Fruit fly (Drosophila melanogaster) whole organism, wandering third instar larva: ENCODE data around the gene CG12078.
A peak's percentile ranks its signal among the peaks of the same experiment; 100 is the strongest.

Experiments used
- CG32264 ChIP-seq: fragments of 200-800 bp; sonication (Bioruptor generic); optimal IDR thresholded peaks from 2 replicates; lab custom pipeline; 2016; ENCODE audit warnings: missing biosample characterization, missing genetic modification characterization
- CG9705 ChIP-seq: fragments of 200-800 bp; sonication (Bioruptor generic); optimal IDR thresholded peaks from 2 replicates; lab custom pipeline; 2018; ENCODE audit warnings: missing biosample characterization, mild to moderate bottlenecking, missing genetic modification characterization
- CrebA ChIP-seq: fragments of 200-800 bp; sonication (Bioruptor generic); optimal IDR thresholded peaks from 2 replicates; lab custom pipeline; 2016; ENCODE audit warnings: missing biosample characterization, mild to moderate bottlenecking, missing genetic modification characterization, borderline replicate concordance
- Dfd ChIP-seq: fragments of >200 bp; optimal IDR thresholded peaks from 2 replicates; lab custom pipeline; 2017; ENCODE audit warnings: missing biosample characterization, missing genetic modification characterization
- Dif ChIP-seq: fragments of 200-275, 200-300 bp; sonication (Bioruptor generic); optimal IDR thresholded peaks from 2 replicates; lab custom pipeline; 2018; ENCODE audit warnings: missing biosample characterization, missing genetic modification characterization; ENCODE audit not compliant: partially characterized antibody
- HLH106 ChIP-seq: fragments of 200-800 bp; optimal IDR thresholded peaks from 3 replicates; lab custom pipeline; 2019; ENCODE audit warnings: missing biosample characterization, mild to moderate bottlenecking, missing genetic modification characterization, moderate library complexity
- Hnf4 ChIP-seq: fragments of 200-800 bp; sonication (Bioruptor generic); optimal IDR thresholded peaks from 2 replicates; lab custom pipeline; 2016; ENCODE audit warnings: missing biosample characterization, mild to moderate bottlenecking, missing genetic modification characterization
- Hr78 ChIP-seq: fragments of >200 bp; optimal IDR thresholded peaks from 2 replicates; lab custom pipeline; 2017; ENCODE audit warnings: missing biosample characterization, missing genetic modification characterization
- Hr83 ChIP-seq: fragments of 200-300 bp; sonication (Bioruptor generic); optimal IDR thresholded peaks from 2 replicates; lab custom pipeline; 2016; ENCODE audit warnings: missing biosample characterization, mild to moderate bottlenecking, missing genetic modification characterization, moderate library complexity; ENCODE audit not compliant: poor library complexity, severe bottlenecking
- Mio ChIP-seq: sonication (Bioruptor generic); optimal IDR thresholded peaks from 2 replicates; lab custom pipeline; 2016; ENCODE audit warnings: missing biosample characterization, missing genetic modification characterization
- Myc ChIP-seq: fragments of >200 bp; optimal IDR thresholded peaks from 2 replicates; lab custom pipeline; 2017
- N ChIP-seq: fragments of >200 bp; optimal IDR thresholded peaks from 2 replicates; lab custom pipeline; 2018; ENCODE audit warnings: missing biosample characterization, missing external identifiers, missing genetic modification characterization
- OdsH ChIP-seq: fragments of 200-800 bp; sonication (Bioruptor generic); optimal IDR thresholded peaks from 2 replicates; lab custom pipeline; 2016; ENCODE audit warnings: missing biosample characterization, mild to moderate bottlenecking, missing genetic modification characterization
- Rel ChIP-seq, 2 experiments: fragments of 200-800 bp; sonication (Bioruptor generic) in 1 of 2; optimal IDR thresholded peaks; 2 replicates in 1 of 2; 3 replicates in 1 of 2; lab custom pipeline; 2016 to 2019; ENCODE audit warnings: mild to moderate bottlenecking in 2 of 2, missing biosample characterization in 2 of 2, missing genetic modification characterization in 2 of 2, moderate library complexity in 1 of 2
- Vsx2 ChIP-seq: fragments of 200-300, 225-300 bp; sonication (Bioruptor generic); optimal IDR thresholded peaks from 2 replicates; lab custom pipeline; 2018; ENCODE audit warnings: missing biosample characterization, missing genetic modification characterization; ENCODE audit not compliant: partially characterized antibody
- br ChIP-seq: fragments of 200-800 bp; sonication (Bioruptor generic); optimal IDR thresholded peaks from 2 replicates; lab custom pipeline; 2016; ENCODE audit warnings: missing biosample characterization, missing genetic modification characterization
- brk ChIP-seq: fragments of 200-800 bp; sonication (Bioruptor generic); optimal IDR thresholded peaks from 2 replicates; lab custom pipeline; 2016; ENCODE audit warnings: missing biosample characterization, mild to moderate bottlenecking, missing genetic modification characterization
- dl ChIP-seq, 2 experiments: fragments of 175-275, 200-275 bp in 1 of 2; fragments of 200-275 bp in 1 of 2; sonication (Bioruptor generic); optimal IDR thresholded peaks; lab custom pipeline; 2018; ENCODE audit warnings: mild to moderate bottlenecking in 2 of 2, missing biosample characterization in 2 of 2, missing genetic modification characterization in 2 of 2, moderate library complexity in 2 of 2; ENCODE audit not compliant: partially characterized antibody in 2 of 2, insufficient read depth in 1 of 2
- dmrt93B ChIP-seq: fragments of 200-800 bp; sonication (Bioruptor generic); optimal IDR thresholded peaks from 2 replicates; lab custom pipeline; 2018; ENCODE audit warnings: missing biosample characterization, mild to moderate bottlenecking, missing genetic modification characterization
- dsf ChIP-seq: sonication (Bioruptor generic); optimal IDR thresholded peaks from 2 replicates; lab custom pipeline; 2016; ENCODE audit warnings: missing biosample characterization, missing genetic modification characterization, borderline replicate concordance
- ey ChIP-seq: fragments of 200-800 bp; sonication (Bioruptor generic); optimal IDR thresholded peaks from 2 replicates; lab custom pipeline; 2016; ENCODE audit warnings: missing biosample characterization, missing genetic modification characterization
- foxo ChIP-seq, 2 experiments: fragments of 200-800 bp; sonication (Bioruptor generic); optimal IDR thresholded peaks; 2 replicates in 1 of 2; 3 replicates in 1 of 2; lab custom pipeline; 2016 to 2017; ENCODE audit warnings: missing biosample characterization in 2 of 2, missing genetic modification characterization in 2 of 2
- fru ChIP-seq: fragments of 200-800 bp; sonication (Bioruptor generic); optimal IDR thresholded peaks from 3 replicates; lab custom pipeline; 2016; ENCODE audit warnings: missing biosample characterization, mild to moderate bottlenecking, missing genetic modification characterization
- h ChIP-seq: fragments of 200-800 bp; sonication (Bioruptor generic); optimal IDR thresholded peaks from 3 replicates; lab custom pipeline; 2016; ENCODE audit warnings: missing biosample characterization, mild to moderate bottlenecking, missing genetic modification characterization
- jim ChIP-seq: fragments of 175-275, 200-325 bp; sonication (Bioruptor generic); optimal IDR thresholded peaks from 2 replicates; lab custom pipeline; 2016; ENCODE audit warnings: missing biosample characterization, mild to moderate bottlenecking, missing genetic modification characterization
- lola ChIP-seq: fragments of >200 bp; optimal IDR thresholded peaks from 2 replicates; lab custom pipeline; 2017; ENCODE audit warnings: missing biosample characterization, missing genetic modification characterization
- pan ChIP-seq: fragments of >200 bp; optimal IDR thresholded peaks from 2 replicates; lab custom pipeline; 2017
- psq ChIP-seq: fragments of 200-800 bp; sonication (Bioruptor generic); optimal IDR thresholded peaks from 3 replicates; lab custom pipeline; 2017; ENCODE audit warnings: missing biosample characterization, mild to moderate bottlenecking, missing genetic modification characterization, moderate library complexity
- rgr ChIP-seq: fragments of 200-800 bp; sonication (Bioruptor generic); optimal IDR thresholded peaks from 3 replicates; lab custom pipeline; 2016; ENCODE audit warnings: missing biosample characterization, mild to moderate bottlenecking, missing genetic modification characterization
- sv ChIP-seq: fragments of 200-800 bp; sonication (Bioruptor generic); optimal IDR thresholded peaks from 3 replicates; lab custom pipeline; 2016; ENCODE audit warnings: missing biosample characterization, missing genetic modification characterization
- tai ChIP-seq: sonication (Bioruptor generic); optimal IDR thresholded peaks from 2 replicates; lab custom pipeline; 2016; ENCODE audit warnings: missing biosample characterization, missing genetic modification characterization
- woc ChIP-seq: sonication (Bioruptor generic); optimal IDR thresholded peaks from 2 replicates; lab custom pipeline; 2016; ENCODE audit warnings: missing biosample characterization, mild to moderate bottlenecking, missing genetic modification characterization

CG12078 gene

dm6 chr3L:3279930-3280329, 35.8 kb upstream of the CG12078 start, which contains the start of gene CG12017:
Gene CG12017 (plus strand): TSS chr3L:3280239.
- TF ChIP-seq Hnf4 (GFP tag; lab: Kevin White, UChicago) (no peak), psq (GFP tag; lab: Kevin White, UChicago) (no peak), jim (GFP tag; lab: Kevin White, UChicago) (no peak), Mio (GFP tag; lab: Kevin White, UChicago) (no peak), woc (GFP tag; lab: Kevin White, UChicago) (no peak), Hr83 (GFP tag; lab: Kevin White, UChicago) (no peak), fru (GFP tag; lab: Kevin White, UChicago) (no peak), Dfd (GFP tag; lab: Kevin White, UChicago) (no peak), ey (GFP tag; lab: Kevin White, UChicago) (no peak), foxo (GFP tag; optimal IDR thresholded peaks at IDR 0.05; lab: Kevin White, UChicago) (no peak)

- TF ChIP-seq Vsx2 (GFP tag; lab: Kevin White, UChicago) (peak; percentile 73), Rel (GFP tag; optimal IDR thresholded peaks at IDR 0.05; lab: Kevin White, UChicago) (no peak), Rel (tag; optimal IDR thresholded peaks at IDR 0.05; lab: Kevin White, UChicago) (no peak), HLH106 (no peak), CG32264 (GFP tag; lab: Kevin White, UChicago) (no peak), Myc (lab: Kevin White, UChicago) (peak; percentile 45), lola (GFP tag; lab: Kevin White, UChicago) (no peak), N (GFP tag; lab: Kevin White, UChicago) (peak; percentile 29), woc (GFP tag; lab: Kevin White, UChicago) (no peak)
Measured at dm6 chr3L:3276930-3277329, 32.8 kb upstream of the CG12078 start.

- TF ChIP-seq Rel (GFP tag; optimal IDR thresholded peaks at IDR 0.05; lab: Kevin White, UChicago) (no peak), Rel (tag; optimal IDR thresholded peaks at IDR 0.05; lab: Kevin White, UChicago) (peak; percentile 8), br (GFP tag; lab: Kevin White, UChicago) (no peak), Vsx2 (GFP tag; lab: Kevin White, UChicago) (no peak)
- TF ChIP-seq, all 38 proteins: peak for 1
Measured at dm6 chr3L:3274463-3275177, 30.5 kb upstream of the CG12078 start.

- TF ChIP-seq ey (GFP tag; lab: Kevin White, UChicago), result no peak
- no peak for TF ChIP-seq Dif (GFP tag; lab: Kevin White, UChicago)
- no peak for TF ChIP-seq CrebA
- no peak for TF ChIP-seq HLH106
- TF ChIP-seq h (GFP tag; lab: Kevin White, UChicago), result no peak
- TF ChIP-seq dmrt93B, result no peak
- TF ChIP-seq, all 38 proteins: peak for 0
Measured at dm6 chr3L:3270736-3271135, 26.6 kb upstream of the CG12078 start, which contains the start of gene CG14960. Gene CG14960 (plus strand): TSS chr3L:3271036.

dm6 chr3L:3268161-3268560, 24.1 kb upstream of the CG12078 start, which contains the start of gene CG34265:
Gene CG34265 (plus strand): TSS chr3L:3268461.
- TF ChIP-seq Vsx2 (GFP tag; lab: Kevin White, UChicago) (no peak), h (GFP tag; lab: Kevin White, UChicago) (no peak), dsf (GFP tag; lab: Kevin White, UChicago) (no peak), Hr83 (GFP tag; lab: Kevin White, UChicago) (no peak), HLH106 (no peak), CG9705 (GFP tag; lab: Kevin White, UChicago) (no peak), OdsH (no peak), Dfd (GFP tag; lab: Kevin White, UChicago) (no peak), jim (GFP tag; lab: Kevin White, UChicago) (no peak), pan (lab: Kevin White, UChicago) (no peak)

- TF ChIP-seq tai (no peak), br (GFP tag; lab: Kevin White, UChicago) (no peak), dl (GFP tag; optimal IDR thresholded peaks at IDR 0.05; lab: Kevin White, UChicago; ENCODE audit: insufficient read depth in 1 of 2, partially characterized antibody in 2 of 2) (no peak), Dif (GFP tag; lab: Kevin White, UChicago) (no peak), Rel (GFP tag; optimal IDR thresholded peaks at IDR 0.05; lab: Kevin White, UChicago) (no peak), Rel (tag; optimal IDR thresholded peaks at IDR 0.05; lab: Kevin White, UChicago) (no peak), dmrt93B (no peak), Hnf4 (GFP tag; lab: Kevin White, UChicago) (no peak), pan (lab: Kevin White, UChicago) (no peak), lola (GFP tag; lab: Kevin White, UChicago) (no peak), brk (GFP tag; lab: Kevin White, UChicago) (no peak), CG32264 (GFP tag; lab: Kevin White, UChicago) (no peak), OdsH (no peak), CG9705 (GFP tag; lab: Kevin White, UChicago) (no peak), HLH106 (no peak), Hr78 (no peak), N (GFP tag; lab: Kevin White, UChicago) (no peak), sv (GFP tag; lab: Kevin White, UChicago) (no peak), rgr (GFP tag; lab: Kevin White, UChicago) (no peak)
Measured at dm6 chr3L:3266306-3266705, 22.2 kb upstream of the CG12078 start.
